Fruit fly (Drosophila melanogaster): ENCODE measurements around the gene Septin2.

Gene Septin2

dm6 chr3R:20576789-20577188 lies 11.4 kb downstream of the Septin2 start, which contains the start of the genes TFAM and CG5412 (continued):
- TF ChIP-seq Six4 (GFP tag; optimal IDR thresholded peaks at IDR 0.05) (no peak), CG16813 (GFP tag; IDR thresholded peaks at IDR 0.05; ENCODE audit: partially characterized antibody) (peak; percentile 55; the same call in 2 of the 3 replicates), Lpt (GFP tag; optimal IDR thresholded peaks at IDR 0.05) (no peak), CG17912 (GFP tag; optimal IDR thresholded peaks at IDR 0.05) (no peak), Camta (GFP tag; optimal IDR thresholded peaks at IDR 0.05) (no peak), Dp (GFP tag; optimal IDR thresholded peaks at IDR 0.05) (peak; percentile 38), CG12219 (GFP tag; optimal IDR thresholded peaks at IDR 0.05) (no peak), lmd (GFP tag; IDR thresholded peaks at IDR 0.05) (no peak), CG8281 (tag; optimal IDR thresholded peaks at IDR 0.05) (no peak), ems (GFP tag; optimal IDR thresholded peaks at IDR 0.05) (no peak), MTF-1 (GFP tag; optimal IDR thresholded peaks at IDR 0.05; ENCODE audit: borderline replicate concordance) (no peak), sens-2 (GFP tag; IDR thresholded peaks at IDR 0.05) (no peak), Rx (GFP tag; IDR thresholded peaks at IDR 0.05) (no peak), pnt (GFP tag; optimal IDR thresholded peaks at IDR 0.05) (no peak), CG8359 (GFP tag; optimal IDR thresholded peaks at IDR 0.05; ENCODE audit: borderline replicate concordance) (no peak), CG4730 (GFP tag; IDR thresholded peaks at IDR 0.05) (no peak), Sin3A (optimal IDR thresholded peaks at IDR 0.05) (peak; percentile 31), sr (GFP tag; IDR thresholded peaks at IDR 0.05) (no peak), BEAF-32 (GFP tag; optimal IDR thresholded peaks at IDR 0.05) (peak; percentile 42), BtbVII (GFP tag; optimal IDR thresholded peaks at IDR 0.05) (no peak), Hand (GFP tag; optimal IDR thresholded peaks at IDR 0.05) (no peak), CG7372 (GFP tag; IDR thresholded peaks at IDR 0.05) (no peak), CG2202 (tag; optimal IDR thresholded peaks at IDR 0.05) (no peak), CG31365 (tag; optimal IDR thresholded peaks at IDR 0.05) (no peak), CG11696 (GFP tag; IDR thresholded peaks at IDR 0.05) (no peak), jigr1 (GFP tag; IDR thresholded peaks at IDR 0.05) (no peak), esg (GFP tag; conservative IDR thresholded peaks at IDR 0.05) (no peak), ssp (GFP tag; IDR thresholded peaks at IDR 0.05) (no peak), cwo (GFP tag; optimal IDR thresholded peaks at IDR 0.05) (no peak), Max (GFP tag; optimal IDR thresholded peaks at IDR 0.05) (peak; percentile 43), Ptx1 (GFP tag; IDR thresholded peaks at IDR 0.05) (no peak), CG13296 (GFP tag; optimal IDR thresholded peaks at IDR 0.05) (no peak), CG10274 (GFP tag; optimal IDR thresholded peaks at IDR 0.05) (no peak), dm (GFP tag; optimal IDR thresholded peaks at IDR 0.05) (peak; percentile 24), Ssrp (tag; optimal IDR thresholded peaks at IDR 0.05) (no peak), insv (GFP tag; optimal IDR thresholded peaks at IDR 0.05) (no peak), hkb (optimal IDR thresholded peaks at IDR 0.05) (no peak), hkb (GFP tag; IDR thresholded peaks at IDR 0.05) (no peak), CG17829 (tag; optimal IDR thresholded peaks at IDR 0.05) (peak; percentile 26), vnd (GFP tag; IDR thresholded peaks at IDR 0.05; ENCODE audit: partially characterized antibody) (no peak), CG13424 (tag; optimal IDR thresholded peaks at IDR 0.05) (no peak), CG15073 (GFP tag; optimal IDR thresholded peaks at IDR 0.05) (no peak), fd102C (GFP tag; optimal IDR thresholded peaks at IDR 0.05) (no peak), MESR4 (GFP tag; optimal IDR thresholded peaks at IDR 0.05) (peak; percentile 83), CG10543 (GFP tag; optimal IDR thresholded peaks at IDR 0.05) (no peak), CG3065 (GFP tag; optimal IDR thresholded peaks at IDR 0.05) (no peak), CG17612 (GFP tag; IDR thresholded peaks at IDR 0.05) (no peak), chinmo (GFP tag; IDR thresholded peaks at IDR 0.05; ENCODE audit: partially characterized antibody) (no peak), sens (GFP tag) (peak; percentile 83), CG8478 (optimal IDR thresholded peaks at IDR 0.05) (no peak), Atf6 (GFP tag; IDR thresholded peaks at IDR 0.05) (no peak), ATbp (GFP tag; optimal IDR thresholded peaks at IDR 0.05) (no peak), br (optimal IDR thresholded peaks at IDR 0.05) (no peak)
